Worm (Caenorhabditis elegans): ENCODE data around the gene srx-50.

srx-50 gene

ce11 chrIV:7049672-7050206 is 8.0 kb upstream of the srx-50 start, which contains the start of gene nhr-105 (continued):
- peak; percentile 79 for TF ChIP-seq lin-14 (GFP tag; optimal IDR thresholded peaks at IDR 0.05)
- TF ChIP-seq ets-5 (GFP tag; IDR thresholded peaks at IDR 0.05): no peak
- TF ChIP-seq hlh-4 (tag; optimal IDR thresholded peaks at IDR 0.05): no peak
- peak; percentile 25 for TF ChIP-seq skn-1 (tag; optimal IDR thresholded peaks at IDR 0.05)
- TF ChIP-seq aha-1 (tag; optimal IDR thresholded peaks at IDR 0.05): no peak
- TF ChIP-seq nhr-237 (tag; optimal IDR thresholded peaks at IDR 0.05): peak; percentile 26
- TF ChIP-seq lir-3 (tag; optimal IDR thresholded peaks at IDR 0.05; ENCODE audit: poor library complexity): peak; percentile 34
- TF ChIP-seq lin-15B (tag; optimal IDR thresholded peaks at IDR 0.05): no peak
- TF ChIP-seq nhr-71 (tag; optimal IDR thresholded peaks at IDR 0.05): peak; percentile 88
- peak; percentile 42 for TF ChIP-seq blmp-1 (tag; optimal IDR thresholded peaks at IDR 0.05)
- TF ChIP-seq sptf-1 (tag; optimal IDR thresholded peaks at IDR 0.05): no peak
- no peak for TF ChIP-seq ceh-90 (tag; optimal IDR thresholded peaks at IDR 0.05)
- TF ChIP-seq sup-37 (GFP tag; optimal IDR thresholded peaks at IDR 0.05): peak; percentile 36
- peak; percentile 83 for TF ChIP-seq fkh-8 (tag; optimal IDR thresholded peaks at IDR 0.05)
- TF ChIP-seq pag-3 (tag; optimal IDR thresholded peaks at IDR 0.05; ENCODE audit: borderline replicate concordance, insufficient read depth): no peak
- TF ChIP-seq unc-30 (tag; optimal IDR thresholded peaks at IDR 0.05): no peak
- TF ChIP-seq ceh-8 (GFP tag; optimal IDR thresholded peaks at IDR 0.05): no peak
- TF ChIP-seq unc-62 (GFP tag; optimal IDR thresholded peaks at IDR 0.05): no peak
- TF ChIP-seq egl-13 (tag; optimal IDR thresholded peaks at IDR 0.05): no peak
- TF ChIP-seq dpl-1 (GFP tag; optimal IDR thresholded peaks at IDR 0.05): peak in 2 of 3 experiments; percentile 18 to 21
- no peak for TF ChIP-seq nhr-12 (tag; optimal IDR thresholded peaks at IDR 0.05)
- TF ChIP-seq nhr-20 (tag; optimal IDR thresholded peaks at IDR 0.05): peak; percentile 88
- peak; percentile 86 for TF ChIP-seq nhr-19 (GFP tag; conservative IDR thresholded peaks at IDR 0.05)
- TF ChIP-seq fos-1 (tag; optimal IDR thresholded peaks at IDR 0.05): peak; percentile 82
- peak; percentile 9 for TF ChIP-seq xbp-1 (tag; optimal IDR thresholded peaks at IDR 0.05)
- TF ChIP-seq snpc-4 (tag; optimal IDR thresholded peaks at IDR 0.05): no peak
- TF ChIP-seq alr-1 (tag; optimal IDR thresholded peaks at IDR 0.05; ENCODE audit: borderline replicate concordance): no peak
- TF ChIP-seq mdl-1 (tag; optimal IDR thresholded peaks at IDR 0.05): peak in 1 of 2 experiments; percentile 6
- no peak for TF ChIP-seq rnt-1 (tag; optimal IDR thresholded peaks at IDR 0.05)
- peak; percentile 96 for TF ChIP-seq nhr-85 (tag)
- TF ChIP-seq mab-9 (GFP tag; IDR thresholded peaks at IDR 0.05): no peak

ce11 chrIV:7051515-7051914 is 6.3 kb upstream of the srx-50 start:
- TF ChIP-seq grh-1 (GFP tag; IDR thresholded peaks at IDR 0.05): 0 out of 2 replicates have a peak, but pooled peaks have one; percentile 4
- peak; percentile 4 for TF ChIP-seq nhr-85 (tag)
- TF ChIP-seq mep-1 (tag; optimal IDR thresholded peaks at IDR 0.05): no peak

- no peak for TF ChIP-seq ceh-88 (GFP tag; IDR thresholded peaks at IDR 0.05)
- TF ChIP-seq mdl-1 (tag; optimal IDR thresholded peaks at IDR 0.05): no peak
- no peak for TF ChIP-seq nhr-11 (tag; optimal IDR thresholded peaks at IDR 0.05)
- TF ChIP-seq rnt-1 (tag; optimal IDR thresholded peaks at IDR 0.05): no peak
- TF ChIP-seq unc-62 (GFP tag; optimal IDR thresholded peaks at IDR 0.05): no peak
- TF ChIP-seq egl-13 (tag; optimal IDR thresholded peaks at IDR 0.05): no peak
- no peak for TF ChIP-seq lin-14 (GFP tag; optimal IDR thresholded peaks at IDR 0.05)
- no peak for TF ChIP-seq unc-130 (tag; optimal IDR thresholded peaks at IDR 0.05)
- no peak for TF ChIP-seq C34B4.2 (tag; optimal IDR thresholded peaks at IDR 0.05)
- TF ChIP-seq pax-3 (tag; optimal IDR thresholded peaks at IDR 0.05): no peak
- no peak for TF ChIP-seq ces-1 (GFP tag; optimal IDR thresholded peaks at IDR 0.05)
- TF ChIP-seq isw-1 (GFP tag; IDR thresholded peaks at IDR 0.05): no peak
- no peak for TF ChIP-seq C16A3.4 (tag; optimal IDR thresholded peaks at IDR 0.05)
Measured at ce11 chrIV:7052135-7052534, 5.6 kb upstream of the srx-50 start.

All from whole organism, L1 larva.